Fruit fly (Drosophila melanogaster): ENCODE measurements around the gene CG32320.
"Not testable (repeated sequence)": the region's sequence is repeated elsewhere in the genome, so short reads cannot be mapped to it uniquely, and the experiment has no call there.

DNA sequence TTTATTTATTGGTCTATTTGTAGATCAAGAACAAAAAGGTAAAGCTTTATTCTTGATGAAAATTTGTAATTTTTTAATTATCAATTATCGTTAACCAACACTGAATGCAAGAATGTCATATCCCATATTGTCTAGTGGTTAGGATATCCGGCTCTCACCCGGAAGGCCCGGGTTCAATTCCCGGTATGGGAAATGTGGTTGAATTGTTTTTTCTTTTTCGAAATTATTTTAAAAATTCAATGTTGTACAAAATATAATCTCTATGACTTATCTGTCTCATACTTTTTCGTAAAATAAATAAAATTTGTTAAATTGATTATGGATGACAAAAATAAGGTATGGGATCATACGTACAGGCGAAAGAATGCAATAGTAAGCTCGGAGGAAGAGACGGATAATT, at the start of gene CG32320:
- TF ChIP-seq pan (optimal IDR thresholded peaks at IDR 0.05); CG8478 (optimal IDR thresholded peaks at IDR 0.05); EcR (GFP tag; optimal IDR thresholded peaks at IDR 0.05); Dll (optimal IDR thresholded peaks at IDR 0.05): not testable (repeated sequence)

All from whole organism.